Fruit fly (Drosophila melanogaster) ovary, adult (tissue): ENCODE data around the gene Psa.
A peak's percentile ranks its signal among the peaks of the same experiment; 100 is the strongest.

Experiments used
- CG17801 ChIP-seq: fragments of 200-800 bp; optimal IDR thresholded peaks from 2 replicates; lab custom pipeline; 2019; ENCODE audit warnings: missing biosample characterization, mild to moderate bottlenecking, missing genetic modification characterization, moderate library complexity; ENCODE audit not compliant: partially characterized antibody

Gene Psa

dm6 chr3L:1545693-1546329 is 43.2 kb downstream of the Psa start, which contains the start of the genes CG32313 and Pcyt1:
Gene CG32313 (minus strand): TSS chr3L:1545743.
Gene Pcyt1 (plus strand): TSS chr3L:1546092.
- peak; percentile 66 for TF ChIP-seq CG17801

dm6 chr3L:1546349-1547116 is 43.9 kb downstream of the Psa start:
- TF ChIP-seq CG17801 = peak; percentile 87

dm6 chr3L:1547117-1547507 is 44.5 kb downstream of the Psa start:
- no peak for TF ChIP-seq CG17801

dm6 chr3L:1548345-1548970 is 45.8 kb downstream of the Psa start:
- peak; percentile 72 for TF ChIP-seq CG17801

dm6 chr3L:1549148-1549547 is 46.5 kb downstream of the Psa start:
- TF ChIP-seq CG17801 = no peak

dm6 chr3L:1549634-1550071 is 47.0 kb downstream of the Psa start:
- no peak for TF ChIP-seq CG17801

dm6 chr3L:1550914-1551313 is 48.3 kb downstream of the Psa start:
- no peak for TF ChIP-seq CG17801

dm6 chr3L:1553193-1553592 is 50.5 kb downstream of the Psa start, which contains the start of gene Pcyt2:
Gene Pcyt2 (plus strand): TSS chr3L:1553493.
- TF ChIP-seq CG17801 = no peak

- peak; percentile 85 for TF ChIP-seq CG17801
Measured at dm6 chr3L:1558178-1558788, 55.6 kb downstream of the Psa start, which contains the start of the genes Pex10 and CG12099. Gene Pex10 (plus strand): TSS chr3L:1558228. Gene CG12099 (minus strand): TSS chr3L:1558484.

dm6 chr3L:1565092-1565491 is 62.4 kb downstream of the Psa start, which contains the start of gene CG12003:
Gene CG12003 (plus strand): TSS chr3L:1565392.
- TF ChIP-seq CG17801 = no peak

dm6 chr3L:1568225-1569161 is 65.8 kb downstream of the Psa start, which contains the start of gene CG7879:
Gene CG7879 (minus strand): TSS chr3L:1568608.
- no peak for TF ChIP-seq CG17801

dm6 chr3L:1569162-1569965 is 66.7 kb downstream of the Psa start, which contains the start of gene Tmep:
Gene Tmep (plus strand): TSS chr3L:1569181.
- no peak for TF ChIP-seq CG17801

dm6 chr3L:1569966-1570276 is 67.3 kb downstream of the Psa start:
- no peak for TF ChIP-seq CG17801

dm6 chr3L:1571077-1571476 is 68.4 kb downstream of the Psa start:
- no peak for TF ChIP-seq CG17801
